Worm (Caenorhabditis elegans): Measurements from ENCODE around the gene nlp-60.

nlp-60 gene

DNA sequence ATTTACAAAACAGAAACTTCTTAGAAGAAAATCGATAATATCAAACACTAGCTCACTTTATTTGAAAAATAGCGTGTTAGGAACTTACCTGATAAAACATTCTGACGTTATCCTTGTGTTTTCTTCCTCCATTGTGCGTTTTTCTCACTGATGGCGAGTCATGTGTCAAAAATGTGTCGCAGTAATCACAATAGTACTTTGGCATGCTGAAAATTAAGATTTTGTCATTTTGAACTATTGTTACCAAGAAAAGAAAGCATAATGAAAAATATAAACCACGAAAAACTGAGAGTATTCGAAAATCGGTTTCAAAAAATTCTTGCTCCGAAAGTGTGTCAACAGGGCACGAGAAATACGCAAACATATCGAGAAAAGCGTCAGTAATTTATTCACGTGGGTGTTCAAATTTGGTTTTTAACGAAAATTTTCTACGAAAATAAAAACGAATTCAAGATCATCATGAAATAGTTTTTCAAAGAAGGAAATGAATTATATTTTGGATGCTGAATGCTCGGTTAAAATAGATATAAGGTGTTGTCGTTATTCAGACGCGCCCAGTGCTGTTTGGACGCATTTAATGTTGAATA is 8.6 kb upstream of the nlp-60 start, which contains the start of gene snrp-3 (continued):
- TF ChIP-seq nhr-19 (GFP tag; conservative IDR thresholded peaks at IDR 0.05) (peak; percentile 85), ceh-88 (GFP tag; IDR thresholded peaks at IDR 0.05) (no peak), isw-1 (GFP tag; IDR thresholded peaks at IDR 0.05) (peak; percentile 82), efl-1 (optimal IDR thresholded peaks at IDR 0.05) (peak; percentile 87 to 96), efl-1 (GFP tag; optimal IDR thresholded peaks at IDR 0.05 in 1 of 2) (peak; percentile 95 to 100), dsc-1 (tag; optimal IDR thresholded peaks at IDR 0.05) (peak; percentile 84), lin-14 (GFP tag; optimal IDR thresholded peaks at IDR 0.05) (peak; percentile 83), pag-3 (tag; optimal IDR thresholded peaks at IDR 0.05; ENCODE audit: borderline replicate concordance, insufficient read depth) (no peak), unc-86 (tag; optimal IDR thresholded peaks at IDR 0.05) (peak; percentile 82), swsn-7 (tag; optimal IDR thresholded peaks at IDR 0.05) (peak; percentile 87), sptf-1 (tag; optimal IDR thresholded peaks at IDR 0.05) (no peak), nhr-12 (tag; optimal IDR thresholded peaks at IDR 0.05) (no peak), Y116A8C.19 (tag; optimal IDR thresholded peaks at IDR 0.05; ENCODE audit: borderline replicate concordance) (no peak), lin-13 (GFP tag; optimal IDR thresholded peaks at IDR 0.05) (peak; percentile 85), fkh-10 (GFP tag; optimal IDR thresholded peaks at IDR 0.05) (peak; percentile 20), ceh-90 (tag; optimal IDR thresholded peaks at IDR 0.05) (peak; percentile 7), nhr-84 (tag; optimal IDR thresholded peaks at IDR 0.05) (no peak), nhr-237 (tag; optimal IDR thresholded peaks at IDR 0.05) (no peak), unc-130 (tag; optimal IDR thresholded peaks at IDR 0.05) (peak; percentile 23), lin-35 (GFP tag; optimal IDR thresholded peaks at IDR 0.05) (peak; percentile 94 to 98), nhr-71 (tag; optimal IDR thresholded peaks at IDR 0.05) (peak; percentile 93), nhr-85 (tag) (peak; percentile 93), mdl-1 (tag; optimal IDR thresholded peaks at IDR 0.05) (peak in 1 of 2 experiments; percentile 83), alr-1 (tag; optimal IDR thresholded peaks at IDR 0.05; ENCODE audit: borderline replicate concordance) (no peak), nhr-76 (tag; optimal IDR thresholded peaks at IDR 0.05) (no peak), nhr-47 (tag; optimal IDR thresholded peaks at IDR 0.05) (peak; percentile 91), ets-5 (GFP tag; IDR thresholded peaks at IDR 0.05) (no peak), mab-9 (GFP tag; IDR thresholded peaks at IDR 0.05) (peak; percentile 41; the same call in 1 of the 2 replicates), unc-98 (GFP tag; IDR thresholded peaks at IDR 0.05) (no peak), aha-1 (tag; optimal IDR thresholded peaks at IDR 0.05) (peak; percentile 17), efl-3 (GFP tag; optimal IDR thresholded peaks at IDR 0.05) (no peak), nhr-11 (tag; optimal IDR thresholded peaks at IDR 0.05) (peak; percentile 80), egl-27 (tag; optimal IDR thresholded peaks at IDR 0.05) (peak in 1 of 2 experiments; percentile 9), ztf-4 (tag; optimal IDR thresholded peaks at IDR 0.05) (peak; percentile 50), elt-3 (tag; optimal IDR thresholded peaks at IDR 0.05) (peak in 2 of 6 experiments; percentile 61 to 76), lin-15B (tag; optimal IDR thresholded peaks at IDR 0.05) (peak; percentile 77), tlp-1 (tag; optimal IDR thresholded peaks at IDR 0.05) (no peak), elt-2 (tag; optimal IDR thresholded peaks at IDR 0.05) (peak; percentile 60), fkh-8 (tag; optimal IDR thresholded peaks at IDR 0.05) (peak; percentile 67)

DNA sequence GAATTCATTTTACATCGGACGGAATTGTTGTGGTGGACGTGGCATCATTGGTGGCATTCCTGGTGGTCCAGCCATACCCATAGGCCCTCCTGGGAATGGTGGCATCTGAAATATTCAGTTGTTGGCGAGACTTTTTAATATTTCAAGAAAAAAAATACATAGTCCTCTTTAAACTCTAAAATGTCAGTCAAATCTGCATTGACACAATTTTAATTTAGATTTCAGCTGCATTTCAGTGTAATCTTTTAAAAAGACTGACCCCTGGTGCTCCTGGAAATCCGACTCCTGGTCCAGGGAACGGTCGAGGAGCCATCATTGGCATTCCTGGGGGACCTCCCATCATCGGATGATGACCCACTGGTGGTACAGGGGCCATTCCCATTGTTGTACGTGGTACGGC is 7.8 kb upstream of the nlp-60 start:
- TF ChIP-seq efl-1 (optimal IDR thresholded peaks at IDR 0.05) (no peak), efl-1 (GFP tag; optimal IDR thresholded peaks at IDR 0.05 in 1 of 2) (peak in 1 of 2 experiments; percentile 67), lin-35 (GFP tag; optimal IDR thresholded peaks at IDR 0.05) (no peak)

DNA sequence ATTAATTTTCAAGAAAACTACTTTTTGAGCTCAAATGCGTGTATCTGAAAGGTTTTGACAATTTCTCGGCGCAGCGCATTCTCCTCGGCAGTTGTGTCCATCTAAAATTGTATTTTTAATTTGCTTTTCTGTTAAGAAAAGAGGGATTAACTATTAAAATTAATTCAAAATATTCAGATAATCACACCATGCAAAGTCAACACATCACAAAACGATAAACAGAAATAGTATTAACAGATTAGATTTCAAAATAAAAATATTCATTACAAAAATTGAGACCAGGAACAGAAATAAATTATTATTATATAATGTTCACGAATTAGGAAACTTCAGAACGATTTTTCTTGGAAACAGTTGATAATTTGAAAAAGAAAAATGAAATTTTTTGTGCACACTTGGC is 7.4 kb upstream of the nlp-60 start, which contains the start of gene pole-2:
Gene pole-2 (minus strand): TSS at position 101 of the 400 bp plus-strand sequence.
- no peak for TF ChIP-seq lin-13 (GFP tag; optimal IDR thresholded peaks at IDR 0.05)
- no peak for TF ChIP-seq grh-1 (GFP tag; IDR thresholded peaks at IDR 0.05)
- TF ChIP-seq Y116A8C.19 (tag; optimal IDR thresholded peaks at IDR 0.05; ENCODE audit: borderline replicate concordance) = no peak
- no peak for TF ChIP-seq xbp-1 (tag; optimal IDR thresholded peaks at IDR 0.05)
- TF ChIP-seq irx-1 (tag; optimal IDR thresholded peaks at IDR 0.05) = no peak
- no peak for TF ChIP-seq F16B12.6 (tag; optimal IDR thresholded peaks at IDR 0.05)
- no peak for TF ChIP-seq ets-5 (GFP tag; IDR thresholded peaks at IDR 0.05)
- TF ChIP-seq nhr-77 (tag; optimal IDR thresholded peaks at IDR 0.05) = no peak
- TF ChIP-seq ces-1 (GFP tag; optimal IDR thresholded peaks at IDR 0.05) = no peak
- no peak for TF ChIP-seq aly-2 (tag; optimal IDR thresholded peaks at IDR 0.05)
- no peak for TF ChIP-seq zag-1 (tag; optimal IDR thresholded peaks at IDR 0.05)
- TF ChIP-seq fkh-10 (GFP tag; optimal IDR thresholded peaks at IDR 0.05) = no peak
- TF ChIP-seq sox-4 (tag; optimal IDR thresholded peaks at IDR 0.05) = no peak
- TF ChIP-seq vab-15 (tag; optimal IDR thresholded peaks at IDR 0.05) = no peak
